Fruit fly (Drosophila melanogaster) ovary, adult (tissue): ENCODE measurements around the gene CG42784.
"Not testable (repeated sequence)": the region's sequence is repeated elsewhere in the genome, so short reads cannot be mapped to it uniquely, and the experiment has no call there.

Experiments
- CG17801 ChIP-seq: fragments of 200-800 bp; optimal IDR thresholded peaks from 2 replicates; lab custom pipeline; 2019; ENCODE audit warnings: missing biosample characterization, mild to moderate bottlenecking, missing genetic modification characterization, moderate library complexity; ENCODE audit not compliant: partially characterized antibody

The CG42784 gene

dm6 chr2L:13399565-13399964 is 15.7 kb upstream of the CG42784 start:
- peak; percentile 75 for TF ChIP-seq CG17801

dm6 chr2L:13411566-13411965 is 3.7 kb upstream of the CG42784 start, which contains the start of gene Vm34Ca:
Gene Vm34Ca, minus strand, starts transcription at chr2L:13411631.
- TF ChIP-seq CG17801 = peak; percentile 68

- no peak for TF ChIP-seq CG17801
These were observed 3.0 kb upstream of the CG42784 start, which contains the start of gene Flad2 for dm6 chr2L:13412219-13412618. Gene Flad2, plus strand, starts transcription at chr2L:13412519.

dm6 chr2L:13430919-13431502 is 15.8 kb downstream of the CG42784 start:
- no peak for TF ChIP-seq CG17801

- no peak for TF ChIP-seq CG17801
These were observed 19.8 kb downstream of the CG42784 start, which contains the start of gene Tehao for dm6 chr2L:13434795-13435634. Gene Tehao, plus strand, starts transcription at chr2L:13435622.

- no peak for TF ChIP-seq CG17801
These were observed 21.6 kb downstream of the CG42784 start for dm6 chr2L:13436791-13437190.

dm6 chr2L:13445249-13445846 is 30.1 kb downstream of the CG42784 start, which contains the start of gene Hacd2:
Gene Hacd2, minus strand, starts transcription at chr2L:13445651.
- peak; percentile 21 for TF ChIP-seq CG17801

dm6 chr2L:13449397-13449796 is 34.2 kb downstream of the CG42784 start, which contains the start of gene Hsp60D:
Gene Hsp60D, minus strand, starts transcription at chr2L:13449497.
- not testable (repeated sequence) for TF ChIP-seq CG17801

dm6 chr2L:13457037-13457547 is 41.9 kb downstream of the CG42784 start, which contains the start of gene CG42809:
Gene CG42809, plus strand, starts transcription at chr2L:13457497.
- no peak for TF ChIP-seq CG17801

dm6 chr2L:13458991-13459731 is 43.9 kb downstream of the CG42784 start, which contains the start of gene CG42810:
Gene CG42810, plus strand, starts transcription at chr2L:13459681.
- TF ChIP-seq CG17801 = no peak

- no peak for TF ChIP-seq CG17801
These were observed 46.0 kb downstream of the CG42784 start, which contains the start of gene CG46308 for dm6 chr2L:13460911-13461866. Gene CG46308, plus strand, starts transcription at chr2L:13461774.

- no peak for TF ChIP-seq CG17801
These were observed 60.0 kb downstream of the CG42784 start for dm6 chr2L:13475254-13475653.

dm6 chr2L:13482258-13482657 is 67.0 kb downstream of the CG42784 start:
- TF ChIP-seq CG17801 = no peak

- TF ChIP-seq CG17801 = no peak
These were observed 82.7 kb downstream of the CG42784 start for dm6 chr2L:13497915-13498314.

dm6 chr2L:13500416-13500815 is 85.2 kb downstream of the CG42784 start:
- TF ChIP-seq CG17801 = no peak
